Worm (Caenorhabditis elegans) whole organism, young adult: ENCODE measurements around the gene fbxb-112.

ENCODE experiments used
- B0261.1 ChIP-seq: sonication (generic microtip); optimal IDR thresholded peaks from 2 replicates; lab custom pipeline; 2016; ENCODE audit warnings: mild to moderate bottlenecking, missing genetic modification characterization, moderate library complexity, missing compliant biosample characterization
- B0336.3 ChIP-seq: fragments of 200-800 bp; sonication (Bioruptor generic); IDR thresholded peaks from 2 replicates; pipeline ENCODE4 v1.3.6; 2022; ENCODE audit warnings: missing genetic modification characterization, missing compliant biosample characterization
- C06A6.2 ChIP-seq: fragments of 200-800 bp; sonication (Bioruptor generic); conservative IDR thresholded peaks from 2 replicates; pipeline ENCODE4 v1.3.6; 2022; ENCODE audit warnings: missing genetic modification characterization, missing compliant biosample characterization
- F22D6.2 ChIP-seq: sonication (generic microtip); optimal IDR thresholded peaks from 2 replicates; lab custom pipeline; 2016; ENCODE audit warnings: mild to moderate bottlenecking, missing genetic modification characterization, missing compliant biosample characterization
- F39B2.1 ChIP-seq: fragments of 200-800 bp; sonication (Bioruptor generic); IDR thresholded peaks from 2 replicates; pipeline ENCODE4 v1.3.6; 2022; ENCODE audit warnings: missing genetic modification reagents, missing genetic modification characterization, missing compliant biosample characterization
- F49E8.2 ChIP-seq: sonication (generic microtip); optimal IDR thresholded peaks from 3 replicates; lab custom pipeline; 2017; ENCODE audit warnings: missing genetic modification characterization, mild to moderate bottlenecking, missing compliant biosample characterization, antibody characterized with exemption, moderate library complexity; ENCODE audit not compliant: insufficient read depth
- F55B11.4 ChIP-seq: sonication (generic microtip); optimal IDR thresholded peaks from 2 replicates; lab custom pipeline; 2016; ENCODE audit warnings: missing compliant biosample characterization, missing genetic modification characterization, borderline replicate concordance; ENCODE audit not compliant: insufficient read depth
- F57A8.1 ChIP-seq: fragments of 200-800 bp; sonication (Bioruptor generic); optimal IDR thresholded peaks from 2 replicates; lab custom pipeline; 2018; ENCODE audit warnings: mild to moderate bottlenecking, missing genetic modification characterization, moderate library complexity, missing compliant biosample characterization
- F57C9.4 ChIP-seq: sonication (generic microtip); optimal IDR thresholded peaks from 2 replicates; lab custom pipeline; 2017; ENCODE audit warnings: mild to moderate bottlenecking, missing genetic modification characterization, missing compliant biosample characterization
- T07F8.4 ChIP-seq: sonication (generic microtip); optimal IDR thresholded peaks from 2 replicates; lab custom pipeline; 2016; ENCODE audit warnings: mild to moderate bottlenecking, missing genetic modification characterization, moderate library complexity, missing compliant biosample characterization
- Y53G8AR.9 ChIP-seq: fragments of 200-800 bp; sonication (Bioruptor generic); conservative IDR thresholded peaks from 2 replicates; pipeline ENCODE4 v1.3.6; 2022; ENCODE audit warnings: missing genetic modification reagents, missing genetic modification characterization, missing compliant biosample characterization
- Y79H2A.3 ChIP-seq: fragments of 200-800 bp; sonication (Bioruptor generic); conservative IDR thresholded peaks from 2 replicates; pipeline ENCODE4 v1.3.6; 2022; ENCODE audit warnings: missing genetic modification reagents, missing genetic modification characterization, missing compliant biosample characterization
- ZK185.1 ChIP-seq: sonication (generic microtip); optimal IDR thresholded peaks from 2 replicates; lab custom pipeline; 2016; ENCODE audit warnings: mild to moderate bottlenecking, missing genetic modification characterization, missing compliant biosample characterization; ENCODE audit not compliant: poor library complexity, severe bottlenecking
- atf-7 ChIP-seq: sonication (generic microtip); optimal IDR thresholded peaks from 2 replicates; lab custom pipeline; 2017; ENCODE audit warnings: mild to moderate bottlenecking, missing genetic modification characterization, missing compliant biosample characterization
- bed-2 ChIP-seq: fragments of 200-800 bp; sonication (Bioruptor generic); IDR thresholded peaks from 2 replicates; pipeline ENCODE4 v1.3.6; 2022; ENCODE audit warnings: missing genetic modification reagents, missing genetic modification characterization, missing compliant biosample characterization
- cebp-1 ChIP-seq, 2 experiments: fragments of 200-800 bp in 1 of 2; sonication (Bioruptor generic) in 1 of 2; sonication (generic microtip) in 1 of 2; IDR thresholded peaks in 1 of 2; optimal IDR thresholded peaks in 1 of 2; 2 replicates each; pipeline versions ENCODE4 v1.3.6 to Lab custom; 2017 to 2022; ENCODE audit warnings: missing compliant biosample characterization in 2 of 2, missing genetic modification characterization in 2 of 2, mild to moderate bottlenecking in 1 of 2, missing genetic modification reagents in 1 of 2, moderate library complexity in 1 of 2
- ceh-100 ChIP-seq: fragments of 200-800 bp; sonication (Bioruptor generic); IDR thresholded peaks from 2 replicates; pipeline ENCODE4 v1.3.6; 2022; ENCODE audit warnings: missing genetic modification reagents, missing genetic modification characterization, missing compliant biosample characterization
- ceh-27 ChIP-seq: fragments of 200-800 bp; sonication (Bioruptor generic); optimal IDR thresholded peaks from 2 replicates; lab custom pipeline; 2018; ENCODE audit warnings: mild to moderate bottlenecking, missing genetic modification characterization, moderate library complexity, missing compliant biosample characterization
- ceh-40 ChIP-seq: fragments of 200-800 bp; sonication (Bioruptor generic); IDR thresholded peaks from 2 replicates; pipeline ENCODE4 v1.3.6; 2022; ENCODE audit warnings: missing genetic modification characterization, missing compliant biosample characterization
- ceh-79 ChIP-seq: sonication (generic microtip); optimal IDR thresholded peaks from 2 replicates; lab custom pipeline; 2017; ENCODE audit warnings: mild to moderate bottlenecking, missing genetic modification characterization, missing compliant biosample characterization
- ceh-91 ChIP-seq: fragments of 200-800 bp; sonication (Bioruptor generic); IDR thresholded peaks from 2 replicates; pipeline ENCODE4 v1.3.6; 2022; ENCODE audit warnings: missing genetic modification reagents, missing genetic modification characterization, missing compliant biosample characterization
- dpff-1 ChIP-seq: sonication (generic microtip); optimal IDR thresholded peaks from 2 replicates; lab custom pipeline; 2017; ENCODE audit warnings: mild to moderate bottlenecking, missing genetic modification characterization, missing compliant biosample characterization
- egl-18 ChIP-seq: fragments of 200-800 bp; sonication (Bioruptor generic); IDR thresholded peaks from 2 replicates; pipeline ENCODE4 v1.3.6; 2022; ENCODE audit warnings: missing genetic modification reagents, missing genetic modification characterization, missing compliant biosample characterization
- hlh-12 ChIP-seq: sonication (generic microtip); optimal IDR thresholded peaks from 2 replicates; lab custom pipeline; 2016; ENCODE audit warnings: missing genetic modification characterization, missing compliant biosample characterization
- hmg-1.2 ChIP-seq: fragments of 200-800 bp; sonication (Bioruptor generic); IDR thresholded peaks from 2 replicates; pipeline ENCODE4 v1.3.6; 2022; ENCODE audit warnings: missing genetic modification reagents, missing genetic modification characterization, missing compliant biosample characterization
- hmg-20 ChIP-seq: fragments of 200-800 bp; sonication (Bioruptor generic); IDR thresholded peaks from 2 replicates; pipeline ENCODE4 v1.3.6; 2022; ENCODE audit warnings: missing genetic modification reagents, missing genetic modification characterization, missing compliant biosample characterization
- lin-35 ChIP-seq, 3 experiments: fragments of 150-350 bp in 2 of 3; sonication (generic microtip) in 1 of 3; optimal IDR thresholded peaks; 2 replicates each; lab custom pipeline; 2014 to 2018; ENCODE audit warnings: missing biosample characterization in 3 of 3, missing genetic modification characterization in 3 of 3, missing genetic modification reagents in 3 of 3
- lsl-1 ChIP-seq: fragments of 200-800 bp; sonication (Bioruptor generic); optimal IDR thresholded peaks from 2 replicates; lab custom pipeline; 2018; ENCODE audit warnings: mild to moderate bottlenecking, missing genetic modification characterization, moderate library complexity, missing compliant biosample characterization
- nhr-120 ChIP-seq: fragments of 200-800 bp; sonication (Bioruptor generic); IDR thresholded peaks from 2 replicates; pipeline ENCODE4 v1.3.6; 2022; ENCODE audit warnings: missing genetic modification characterization, missing compliant biosample characterization
- nhr-27 ChIP-seq: fragments of 200-800 bp; sonication (Bioruptor generic); optimal IDR thresholded peaks from 2 replicates; lab custom pipeline; 2018; ENCODE audit warnings: mild to moderate bottlenecking, missing genetic modification characterization, moderate library complexity, missing compliant biosample characterization
- nhr-80 ChIP-seq: sonication (generic microtip); optimal IDR thresholded peaks from 2 replicates; lab custom pipeline; 2016; ENCODE audit warnings: missing genetic modification characterization, missing compliant biosample characterization
- pha-4 ChIP-seq: fragments of 150-350 bp; sonication (generic microtip); optimal IDR thresholded peaks from 2 replicates; lab custom pipeline; 2014; ENCODE audit warnings: missing biosample characterization, missing genetic modification reagents, missing genetic modification characterization
- rcor-1 ChIP-seq: fragments of 200-800 bp; sonication (Bioruptor generic); IDR thresholded peaks from 2 replicates; pipeline ENCODE4 v1.3.6; 2022; ENCODE audit warnings: missing genetic modification reagents, missing genetic modification characterization, missing compliant biosample characterization
- sea-2 ChIP-seq: fragments of 200-800 bp; sonication (Bioruptor generic); IDR thresholded peaks from 2 replicates; pipeline ENCODE4 v1.3.6; 2022; ENCODE audit warnings: missing genetic modification characterization, missing compliant biosample characterization
- snpc-1.1 ChIP-seq: sonication (generic microtip); optimal IDR thresholded peaks from 2 replicates; lab custom pipeline; 2017; ENCODE audit warnings: missing genetic modification characterization, mild to moderate bottlenecking, missing compliant biosample characterization, antibody characterized with exemption, moderate library complexity, missing genotype, missing genetic modification reagents; ENCODE audit not compliant: insufficient read depth
- snpc-3.4 ChIP-seq: sonication (generic microtip); optimal IDR thresholded peaks from 2 replicates; lab custom pipeline; 2017; ENCODE audit warnings: missing genetic modification characterization, mild to moderate bottlenecking, missing compliant biosample characterization, antibody characterized with exemption, moderate library complexity, missing genotype, missing genetic modification reagents
- snpc-4 ChIP-seq, 5 experiments: fragments of 150-350 bp in 1 of 5; sonication (generic microtip) in 4 of 5; optimal IDR thresholded peaks; 2 replicates each; lab custom pipeline; 2014 to 2018; ENCODE audit warnings: missing genetic modification characterization in 5 of 5, missing biosample characterization in 3 of 5, antibody characterized with exemption in 2 of 5, mild to moderate bottlenecking in 2 of 5, missing compliant biosample characterization in 2 of 5, missing genotype in 2 of 5, moderate library complexity in 2 of 5, missing genetic modification reagents in 1 of 5
- somi-1 ChIP-seq: fragments of 200-800 bp; sonication (Bioruptor generic); optimal IDR thresholded peaks from 2 replicates; lab custom pipeline; 2018; ENCODE audit warnings: mild to moderate bottlenecking, missing genetic modification characterization, missing compliant biosample characterization
- unc-130 ChIP-seq: sonication (generic microtip); optimal IDR thresholded peaks from 2 replicates; lab custom pipeline; 2016; ENCODE audit warnings: missing genetic modification reagents, missing genetic modification characterization, missing compliant biosample characterization
- zim-3 ChIP-seq: sonication (generic microtip); optimal IDR thresholded peaks from 2 replicates; lab custom pipeline; 2017; ENCODE audit warnings: mild to moderate bottlenecking, missing genetic modification characterization, moderate library complexity, missing compliant biosample characterization
- ztf-18 ChIP-seq: sonication (generic microtip); optimal IDR thresholded peaks from 2 replicates; lab custom pipeline; 2016; ENCODE audit warnings: missing genotype, mild to moderate bottlenecking, missing genetic modification characterization, missing compliant biosample characterization
- ztf-22 ChIP-seq: fragments of 200-800 bp; sonication (Bioruptor generic); optimal IDR thresholded peaks from 2 replicates; lab custom pipeline; 2018; ENCODE audit warnings: mild to moderate bottlenecking, missing genetic modification characterization, moderate library complexity, missing compliant biosample characterization

The fbxb-112 gene

DNA sequence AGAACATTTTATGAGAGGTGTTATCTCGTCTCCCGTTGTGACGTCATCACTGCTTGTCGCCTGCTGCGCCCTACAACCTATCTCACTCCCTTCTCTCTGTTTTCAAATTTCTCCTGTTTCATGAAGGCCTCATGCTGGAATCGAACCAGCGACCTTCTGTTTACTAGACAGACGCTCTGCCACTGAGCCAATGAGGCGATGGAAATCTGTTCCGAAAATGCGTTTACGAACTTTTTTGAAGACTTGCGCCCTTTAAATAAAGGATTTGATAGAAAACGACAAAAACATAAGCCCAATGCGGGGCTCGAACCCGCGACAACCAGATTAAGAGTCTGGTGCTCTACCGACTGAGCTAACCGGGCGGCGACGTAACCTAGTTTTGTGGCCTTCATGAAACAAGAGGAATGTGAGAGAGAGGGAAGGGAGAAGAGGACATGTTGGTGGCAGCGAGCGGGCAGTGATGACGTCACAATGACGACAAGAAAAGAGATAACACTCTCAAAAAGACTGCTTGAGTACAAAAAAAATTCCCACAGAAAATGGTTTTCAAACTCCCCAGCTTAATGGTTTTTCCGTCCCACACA is 28.2 kb downstream of the fbxb-112 start, which contains the start of gene clec-126 (continued):
- peak; percentile 11 for TF ChIP-seq pha-4 (tag; lab: Kevin White, UChicago)
- 0 out of 2 replicates have a peak, but pooled peaks have one; percentile 47 for TF ChIP-seq hmg-20 (GFP tag; lab: Robert Waterston, UW)
- TF ChIP-seq T07F8.4 (tag; lab: Kevin White, UChicago): peak; percentile 90
- TF ChIP-seq F49E8.2 (tag; lab: Kevin White, UChicago): no peak
- TF ChIP-seq cebp-1 (GFP tag; IDR thresholded peaks at IDR 0.05; lab: Robert Waterston, UW): no peak
- peak; percentile 77 for TF ChIP-seq cebp-1 (tag; optimal IDR thresholded peaks at IDR 0.05; lab: Kevin White, UChicago)
- no peak for TF ChIP-seq dpff-1 (tag; lab: Kevin White, UChicago)
- peak; percentile 77 for TF ChIP-seq ztf-18 (tag; lab: Kevin White, UChicago)
- peak; percentile 56 for TF ChIP-seq ztf-22
- peak; percentile 59; the same call in 1 of the 2 replicates for TF ChIP-seq Y53G8AR.9 (GFP tag; lab: Robert Waterston, UW)
- peak; percentile 46 for TF ChIP-seq zim-3
- no peak for TF ChIP-seq ceh-40

ce11 chrII:3520988-3521850 is 30.3 kb downstream of the fbxb-112 start, which contains the start of gene W09G10.9:
TSS of gene W09G10.9 (plus strand) at chrII:3521800.
- TF ChIP-seq F57A8.1 (GFP tag; lab: Kevin White, UChicago): no peak
- peak; percentile 93 for TF ChIP-seq hmg-1.2 (GFP tag; lab: Robert Waterston, UW)
- TF ChIP-seq ceh-27 (GFP tag; lab: Kevin White, UChicago): peak; percentile 74
- peak; percentile 23 for TF ChIP-seq atf-7 (tag; lab: Kevin White, UChicago)
- peak; percentile 11 for TF ChIP-seq snpc-1.1 (tag; lab: Kevin White, UChicago)
- peak; percentile 84 for TF ChIP-seq B0261.1 (tag; lab: Kevin White, UChicago)
- TF ChIP-seq cebp-1 (GFP tag; IDR thresholded peaks at IDR 0.05; lab: Robert Waterston, UW): no peak
- TF ChIP-seq cebp-1 (tag; optimal IDR thresholded peaks at IDR 0.05; lab: Kevin White, UChicago): peak; percentile 65
- TF ChIP-seq nhr-80: peak; percentile 12
- peak; percentile 43 for TF ChIP-seq snpc-3.4 (tag; lab: Kevin White, UChicago)
- peak; percentile 70 for TF ChIP-seq ceh-100 (GFP tag; lab: Robert Waterston, UW)
- TF ChIP-seq F22D6.2 (tag; lab: Kevin White, UChicago): no peak
- TF ChIP-seq Y79H2A.3 (GFP tag; lab: Robert Waterston, UW): 0 out of 2 replicates have a peak, but pooled peaks have one; percentile 65
- peak; percentile 56 for TF ChIP-seq lsl-1 (GFP tag; lab: Kevin White, UChicago)
- peak; percentile 49; the same call in 1 of the 2 replicates for TF ChIP-seq B0336.3 (GFP tag; lab: Robert Waterston, UW)
- TF ChIP-seq F57C9.4: no peak
- TF ChIP-seq F39B2.1 (GFP tag; lab: Robert Waterston, UW): no peak
- no peak for TF ChIP-seq egl-18 (GFP tag; lab: Robert Waterston, UW)
- no peak for TF ChIP-seq F55B11.4 (tag; lab: Kevin White, UChicago)
- no peak for TF ChIP-seq sea-2 (GFP tag; lab: Robert Waterston, UW)
- peak; percentile 71 for TF ChIP-seq ZK185.1 (tag; lab: Kevin White, UChicago)
- TF ChIP-seq lin-35 (GFP tag; optimal IDR thresholded peaks at IDR 0.05; lab: Kevin White, UChicago): no peak
- no peak for TF ChIP-seq ceh-79 (tag; lab: Kevin White, UChicago)
- TF ChIP-seq dpff-1 (tag; lab: Kevin White, UChicago): no peak
- TF ChIP-seq hlh-12 (tag; lab: Kevin White, UChicago): no peak
- no peak for TF ChIP-seq unc-130 (GFP tag; lab: Kevin White, UChicago)
- no peak for TF ChIP-seq somi-1 (GFP tag; lab: Kevin White, UChicago)
- no peak for TF ChIP-seq nhr-27 (tag; lab: Kevin White, UChicago)
- peak; percentile 1 for TF ChIP-seq snpc-4 (GFP tag; optimal IDR thresholded peaks at IDR 0.05; lab: Kevin White, UChicago)
- TF ChIP-seq snpc-4 (tag; optimal IDR thresholded peaks at IDR 0.05; lab: Kevin White, UChicago): peak in 2 of 4 experiments; percentile 47 to 52
- no peak for TF ChIP-seq ceh-91 (GFP tag; lab: Robert Waterston, UW)
- no peak for TF ChIP-seq nhr-120 (GFP tag; lab: Robert Waterston, UW)
- 0 out of 2 replicates have a peak, but pooled peaks have one; percentile 45 for TF ChIP-seq C06A6.2
- no peak for TF ChIP-seq bed-2 (GFP tag; lab: Robert Waterston, UW)
- peak; percentile 82 for TF ChIP-seq rcor-1 (GFP tag; lab: Robert Waterston, UW)
